Fruit fly (Drosophila melanogaster) whole organism, adult: ENCODE results near the gene Psn.

Source experiments
- CG11617 ChIP-seq: fragments of 200-800 bp; sonication (Bioruptor generic); optimal IDR thresholded peaks from 2 replicates; lab custom pipeline; 2017; ENCODE audit warnings: mild to moderate bottlenecking, missing biosample characterization, missing genetic modification reagents, missing genetic modification characterization
- CG12768 ChIP-seq: fragments of 200-800 bp; sonication (Bioruptor generic); optimal IDR thresholded peaks from 2 replicates; lab custom pipeline; 2017; ENCODE audit warnings: missing biosample characterization, missing genetic modification characterization, mild to moderate bottlenecking, moderate library complexity, missing genetic modification reagents
- CG14711 ChIP-seq: fragments of 200-800 bp; sonication (Bioruptor generic); optimal IDR thresholded peaks from 2 replicates; lab custom pipeline; 2018; ENCODE audit warnings: missing biosample characterization, mild to moderate bottlenecking, missing genetic modification characterization, moderate library complexity
- CG1620 ChIP-seq: fragments of 200-800 bp; sonication (Bioruptor generic); optimal IDR thresholded peaks from 2 replicates; lab custom pipeline; 2016; ENCODE audit warnings: missing biosample characterization, missing genetic modification characterization
- CG33017 ChIP-seq: fragments of 200-800 bp; sonication (Bioruptor generic); optimal IDR thresholded peaks from 2 replicates; lab custom pipeline; 2018; ENCODE audit warnings: missing biosample characterization, mild to moderate bottlenecking, missing genetic modification characterization, moderate library complexity
- CG5204 ChIP-seq: fragments of 200-800 bp; sonication (Bioruptor generic); optimal IDR thresholded peaks from 2 replicates; lab custom pipeline; 2016; ENCODE audit warnings: missing biosample characterization, missing genetic modification characterization
- CG7045 ChIP-seq: fragments of 200-800 bp; sonication (Bioruptor generic); optimal IDR thresholded peaks from 2 replicates; lab custom pipeline; 2017; ENCODE audit warnings: missing biosample characterization, mild to moderate bottlenecking, missing genetic modification characterization
- CG7101 ChIP-seq: fragments of 200-800 bp; sonication (Bioruptor generic); optimal IDR thresholded peaks from 2 replicates; lab custom pipeline; 2018; ENCODE audit warnings: missing biosample characterization, mild to moderate bottlenecking, missing genetic modification characterization, moderate library complexity
- Clk ChIP-seq: fragments of 200-800 bp; sonication (Bioruptor generic); optimal IDR thresholded peaks from 2 replicates; lab custom pipeline; 2017; ENCODE audit warnings: missing biosample characterization, missing genetic modification characterization
- Crg-1 ChIP-seq: fragments of 200-800 bp; sonication (Bioruptor generic); optimal IDR thresholded peaks from 2 replicates; lab custom pipeline; 2016; ENCODE audit warnings: missing biosample characterization, missing genetic modification characterization
- Hr96 ChIP-seq: fragments of 200-800 bp; sonication (Bioruptor generic); optimal IDR thresholded peaks from 2 replicates; lab custom pipeline; 2016; ENCODE audit warnings: missing biosample characterization, missing genetic modification characterization
- Mnt ChIP-seq: fragments of 200-800 bp; sonication (Bioruptor generic); optimal IDR thresholded peaks from 2 replicates; lab custom pipeline; 2016; ENCODE audit warnings: missing biosample characterization, mild to moderate bottlenecking, missing genetic modification characterization
- bab1 ChIP-seq: fragments of 200-800 bp; sonication (Bioruptor generic); optimal IDR thresholded peaks from 3 replicates; lab custom pipeline; 2019; ENCODE audit warnings: missing biosample characterization, mild to moderate bottlenecking, missing genetic modification characterization, moderate library complexity
- cic ChIP-seq: fragments of 200-800 bp; sonication (Bioruptor generic); optimal IDR thresholded peaks from 2 replicates; lab custom pipeline; 2017; ENCODE audit warnings: missing biosample characterization, mild to moderate bottlenecking, missing genetic modification characterization, moderate library complexity
- cnc ChIP-seq, 2 experiments: fragments of >200 bp; optimal IDR thresholded peaks; 2 replicates each; lab custom pipeline; 2017
- kay ChIP-seq: fragments of 200-800 bp; sonication (Bioruptor generic); peaks from one replicate; lab custom pipeline; 2016; ENCODE audit warnings: missing biosample characterization, missing genetic modification characterization, borderline replicate concordance
- ovo ChIP-seq: fragments of 200-800 bp; sonication (Bioruptor generic); optimal IDR thresholded peaks from 2 replicates; lab custom pipeline; 2016; ENCODE audit warnings: missing biosample characterization, missing genetic modification characterization
- pad ChIP-seq: fragments of 200-800 bp; sonication (Bioruptor generic); optimal IDR thresholded peaks from 3 replicates; lab custom pipeline; 2017; ENCODE audit warnings: missing biosample characterization, missing genetic modification characterization, mild to moderate bottlenecking, moderate library complexity, missing genetic modification reagents
- tj ChIP-seq: fragments of 200-800 bp; sonication (Bioruptor generic); optimal IDR thresholded peaks from 3 replicates; lab custom pipeline; 2017; ENCODE audit warnings: missing biosample characterization, mild to moderate bottlenecking, missing genetic modification characterization, moderate library complexity
- toe ChIP-seq: fragments of 200-800 bp; sonication (Bioruptor generic); optimal IDR thresholded peaks from 2 replicates; lab custom pipeline; 2016; ENCODE audit warnings: missing biosample characterization, missing genetic modification characterization

The Psn gene

dm6 chr3L:20462391-20462790 lies 30.1 kb downstream of the Psn start:
- TF ChIP-seq CG14711: no peak
- no peak for TF ChIP-seq Hr96
- no peak for TF ChIP-seq CG11617
- no peak for TF ChIP-seq CG12768 (GFP tag; lab: Kevin White, UChicago)
- no peak for TF ChIP-seq CG5204 (GFP tag; lab: Kevin White, UChicago)
- no peak for TF ChIP-seq bab1 (GFP tag; lab: Kevin White, UChicago)
- TF ChIP-seq toe (GFP tag; lab: Kevin White, UChicago): no peak
- no peak for TF ChIP-seq Crg-1 (GFP tag; lab: Kevin White, UChicago)
- no peak for TF ChIP-seq pad

- TF ChIP-seq kay (no peak), ovo (GFP tag; lab: Kevin White, UChicago) (no peak), cic (no peak), CG33017 (tag; lab: Kevin White, UChicago) (no peak), toe (GFP tag; lab: Kevin White, UChicago) (no peak), Mnt (GFP tag; lab: Kevin White, UChicago) (no peak), Clk (GFP tag; lab: Kevin White, UChicago) (no peak), cnc (optimal IDR thresholded peaks at IDR 0.05; lab: Kevin White, UChicago) (no peak), pad (no peak)
Measured at dm6 chr3L:20464677-20465076, 32.4 kb downstream of the Psn start, which contains the start of gene atk. atk (minus strand) TSS chr3L:20464862.

- TF ChIP-seq CG5204 (GFP tag; lab: Kevin White, UChicago) (no peak), cnc (optimal IDR thresholded peaks at IDR 0.05; lab: Kevin White, UChicago) (no peak), CG12768 (GFP tag; lab: Kevin White, UChicago) (no peak), CG14711 (no peak), CG11617 (no peak), cic (no peak), pad (no peak), Hr96 (no peak), CG33017 (tag; lab: Kevin White, UChicago) (no peak), CG1620 (GFP tag; lab: Kevin White, UChicago) (no peak), Clk (GFP tag; lab: Kevin White, UChicago) (no peak), Crg-1 (GFP tag; lab: Kevin White, UChicago) (no peak)
Measured at dm6 chr3L:20465941-20466340, 33.7 kb downstream of the Psn start, which contains the start of gene CG42764. CG42764 (minus strand) TSS chr3L:20466041.

- TF ChIP-seq pad: no peak
- TF ChIP-seq CG7045 (GFP tag; lab: Kevin White, UChicago): no peak
- TF ChIP-seq cic: no peak
- TF ChIP-seq toe (GFP tag; lab: Kevin White, UChicago): no peak
- TF ChIP-seq tj (GFP tag; lab: Kevin White, UChicago): no peak
- no peak for TF ChIP-seq kay
- TF ChIP-seq CG14711: no peak
- TF ChIP-seq CG33017 (tag; lab: Kevin White, UChicago): no peak
- no peak for TF ChIP-seq Hr96
- TF ChIP-seq ovo (GFP tag; lab: Kevin White, UChicago): no peak
- TF ChIP-seq CG11617: no peak
- no peak for TF ChIP-seq Mnt (GFP tag; lab: Kevin White, UChicago)
- TF ChIP-seq Clk (GFP tag; lab: Kevin White, UChicago): no peak
- TF ChIP-seq cnc (optimal IDR thresholded peaks at IDR 0.05; lab: Kevin White, UChicago): no peak
- TF ChIP-seq CG1620 (GFP tag; lab: Kevin White, UChicago): no peak
- no peak for TF ChIP-seq bab1 (GFP tag; lab: Kevin White, UChicago)
- no peak for TF ChIP-seq CG7101
- no peak for TF ChIP-seq CG5204 (GFP tag; lab: Kevin White, UChicago)
- no peak for TF ChIP-seq Crg-1 (GFP tag; lab: Kevin White, UChicago)
Measured at dm6 chr3L:20466599-20466998, 34.3 kb downstream of the Psn start, which contains the start of gene Tdh. Tdh (plus strand) TSS chr3L:20466944.

- TF ChIP-seq toe (GFP tag; lab: Kevin White, UChicago): no peak
- no peak for TF ChIP-seq Hr96
- TF ChIP-seq ovo (GFP tag; lab: Kevin White, UChicago): no peak
- no peak for TF ChIP-seq pad
- TF ChIP-seq Mnt (GFP tag; lab: Kevin White, UChicago): no peak
- no peak for TF ChIP-seq CG12768 (GFP tag; lab: Kevin White, UChicago)
- TF ChIP-seq cnc (optimal IDR thresholded peaks at IDR 0.05; lab: Kevin White, UChicago): no peak
- no peak for TF ChIP-seq kay
- TF ChIP-seq Clk (GFP tag; lab: Kevin White, UChicago): no peak
- TF ChIP-seq bab1 (GFP tag; lab: Kevin White, UChicago): no peak
- TF ChIP-seq CG11617: no peak
- TF ChIP-seq CG7101: no peak
- TF ChIP-seq CG7045 (GFP tag; lab: Kevin White, UChicago): no peak
Measured at dm6 chr3L:20467433-20467832, 35.2 kb downstream of the Psn start.

- TF ChIP-seq CG5204 (GFP tag; lab: Kevin White, UChicago) (no peak), CG7045 (GFP tag; lab: Kevin White, UChicago) (peak; percentile 55), bab1 (GFP tag; lab: Kevin White, UChicago) (no peak), CG11617 (peak; percentile 6), pad (no peak), cnc (optimal IDR thresholded peaks at IDR 0.05; lab: Kevin White, UChicago) (no peak), tj (GFP tag; lab: Kevin White, UChicago) (peak; percentile 19), CG14711 (no peak), CG33017 (tag; lab: Kevin White, UChicago) (no peak), ovo (GFP tag; lab: Kevin White, UChicago) (no peak), Mnt (GFP tag; lab: Kevin White, UChicago) (peak; percentile 30), CG12768 (GFP tag; lab: Kevin White, UChicago) (peak; percentile 26), Hr96 (no peak), Crg-1 (GFP tag; lab: Kevin White, UChicago) (no peak), toe (GFP tag; lab: Kevin White, UChicago) (no peak), CG1620 (GFP tag; lab: Kevin White, UChicago) (no peak), cic (peak; percentile 86), CG7101 (no peak), kay (peak; percentile 96), Clk (GFP tag; lab: Kevin White, UChicago) (peak; percentile 44)
Measured at dm6 chr3L:20470991-20471498, 38.8 kb downstream of the Psn start.
